Fruit fly (Drosophila melanogaster) whole organism, embryonic: ENCODE data around the gene CG10298.

ENCODE experiments used
- ATbp ChIP-seq: fragments of 200-800 bp; sonication (Bioruptor generic); optimal IDR thresholded peaks from 2 replicates; lab custom pipeline; 2017; ENCODE audit warnings: missing biosample characterization, mild to moderate bottlenecking, missing genetic modification characterization, missing genetic modification reagents
- B-H1 ChIP-seq: fragments of 200-800 bp; sonication (Bioruptor generic); IDR thresholded peaks from 3 replicates; pipeline ENCODE4 v1.3.6; 2022; ENCODE audit warnings: missing biosample characterization, missing genetic modification characterization
- CG10209 ChIP-seq: fragments of 200-800 bp; sonication (Bioruptor generic); optimal IDR thresholded peaks from 3 replicates; lab custom pipeline; 2017; ENCODE audit warnings: missing biosample characterization, mild to moderate bottlenecking, missing genetic modification characterization, missing genetic modification reagents
- CG10321 ChIP-seq: fragments of 200-800 bp; sonication (Bioruptor generic); IDR thresholded peaks from 2 replicates; pipeline ENCODE4 v1.3.6; 2022; ENCODE audit warnings: missing biosample characterization, missing genetic modification characterization
- CG12659 ChIP-seq: fragments of 200-800 bp; sonication (Bioruptor generic); optimal IDR thresholded peaks from 3 replicates; lab custom pipeline; 2017; ENCODE audit warnings: mild to moderate bottlenecking, missing biosample characterization, missing genetic modification reagents, missing genetic modification characterization
- CG14441 ChIP-seq: fragments of 200-800 bp; sonication (Bioruptor generic); IDR thresholded peaks from 2 replicates; pipeline ENCODE4 v1.3.6; 2022; ENCODE audit warnings: missing biosample characterization, missing genetic modification characterization
- CG14710 ChIP-seq: fragments of 200-800 bp; sonication (Bioruptor generic); optimal IDR thresholded peaks from 3 replicates; lab custom pipeline; 2019; ENCODE audit warnings: missing biosample characterization, mild to moderate bottlenecking, missing genetic modification characterization, moderate library complexity
- CG14860 ChIP-seq: fragments of 200-800 bp; sonication (Bioruptor generic); IDR thresholded peaks from 3 replicates; pipeline ENCODE4 v1.3.6; 2022; ENCODE audit warnings: missing biosample characterization, missing genetic modification characterization; ENCODE audit not compliant: partially characterized antibody
- CG15269 ChIP-seq: fragments of 200-800 bp; sonication (Bioruptor generic); optimal IDR thresholded peaks from 2 replicates; lab custom pipeline; 2018; ENCODE audit warnings: missing biosample characterization, mild to moderate bottlenecking, missing genetic modification characterization, moderate library complexity
- CG15479 ChIP-seq: fragments of 200-800 bp; sonication (Bioruptor generic); optimal IDR thresholded peaks from 3 replicates; lab custom pipeline; 2019; ENCODE audit warnings: missing biosample characterization, mild to moderate bottlenecking, missing genetic modification characterization, moderate library complexity
- CG1647 ChIP-seq: fragments of 200-800 bp; sonication (Bioruptor generic); optimal IDR thresholded peaks from 3 replicates; lab custom pipeline; 2016; ENCODE audit warnings: missing biosample characterization, missing genetic modification characterization
- CG17829 ChIP-seq: fragments of 200-800 bp; optimal IDR thresholded peaks from 2 replicates; lab custom pipeline; 2019; ENCODE audit warnings: missing biosample characterization, mild to moderate bottlenecking, missing genetic modification characterization, moderate library complexity
- CG2129 ChIP-seq: fragments of 200-800 bp; sonication (Bioruptor generic); IDR thresholded peaks from 2 replicates; pipeline ENCODE4 v1.3.6; 2022; ENCODE audit warnings: missing biosample characterization, missing genetic modification characterization; ENCODE audit not compliant: partially characterized antibody
- CG2678 ChIP-seq: fragments of 200-800 bp; sonication (Bioruptor generic); optimal IDR thresholded peaks from 3 replicates; lab custom pipeline; 2019; ENCODE audit warnings: missing biosample characterization, mild to moderate bottlenecking, missing genetic modification characterization, moderate library complexity
- CG3726 ChIP-seq: fragments of 200-800 bp; sonication (Bioruptor generic); IDR thresholded peaks from 3 replicates; pipeline ENCODE4, ENCODE4 v1.3.6; 2022; ENCODE audit warnings: missing biosample characterization, missing genetic modification characterization
- CG4854 ChIP-seq: fragments of 200-800 bp; sonication (Bioruptor generic); optimal IDR thresholded peaks from 2 replicates; lab custom pipeline; 2016; ENCODE audit warnings: missing biosample characterization, missing genetic modification characterization, inconsistent platforms
- CG7786 ChIP-seq: fragments of 200-800 bp; sonication (Bioruptor generic); optimal IDR thresholded peaks from 2 replicates; lab custom pipeline; 2016; ENCODE audit warnings: missing biosample characterization, missing genetic modification characterization
- CG8388 ChIP-seq: fragments of 200-800 bp; sonication (Bioruptor generic); optimal IDR thresholded peaks from 2 replicates; lab custom pipeline; 2019; ENCODE audit warnings: missing biosample characterization, mild to moderate bottlenecking, missing genetic modification characterization, moderate library complexity
- CG9797 ChIP-seq: fragments of 200-800 bp; sonication (Bioruptor generic); optimal IDR thresholded peaks from 3 replicates; lab custom pipeline; 2018; ENCODE audit warnings: missing biosample characterization, mild to moderate bottlenecking, missing genetic modification characterization
- CTCF ChIP-seq: fragments of 200-800 bp; sonication (Bioruptor generic); optimal IDR thresholded peaks from 2 replicates; lab custom pipeline; 2017; ENCODE audit warnings: missing biosample characterization, mild to moderate bottlenecking, missing genetic modification characterization, moderate library complexity
- Dad ChIP-seq: fragments of 200-800 bp; sonication (Bioruptor generic); optimal IDR thresholded peaks from 3 replicates; lab custom pipeline; 2016; ENCODE audit warnings: missing biosample characterization, missing genetic modification characterization
- Fer2 ChIP-seq: fragments of 200-800 bp; sonication (Bioruptor generic); optimal IDR thresholded peaks from 2 replicates; lab custom pipeline; 2018; ENCODE audit warnings: missing biosample characterization, mild to moderate bottlenecking, missing genetic modification characterization, moderate library complexity
- Gsc ChIP-seq: fragments of 200-800 bp; sonication (Bioruptor generic); IDR thresholded peaks from 2 replicates; pipeline ENCODE4 v1.3.6; 2022; ENCODE audit warnings: missing biosample characterization, missing genetic modification characterization
- HLHmδ ChIP-seq: fragments of 200-800 bp; sonication (Bioruptor generic); optimal IDR thresholded peaks from 2 replicates; lab custom pipeline; 2018; ENCODE audit warnings: missing biosample characterization, mild to moderate bottlenecking, missing genetic modification characterization, moderate library complexity
- Hr3 ChIP-seq: fragments of 200-800 bp; sonication (Bioruptor generic); optimal IDR thresholded peaks from 3 replicates; lab custom pipeline; 2016; ENCODE audit warnings: missing biosample characterization, missing genetic modification characterization
- Hsf ChIP-seq: fragments of 200-800 bp; sonication (Bioruptor generic); optimal IDR thresholded peaks from 3 replicates; lab custom pipeline; 2016; ENCODE audit warnings: missing biosample characterization, missing genetic modification characterization
- Lpt ChIP-seq: fragments of >200 bp; optimal IDR thresholded peaks from 2 replicates; lab custom pipeline; 2018; ENCODE audit warnings: missing biosample characterization, missing genetic modification characterization
- Myb ChIP-seq: fragments of 200-800 bp; sonication (Bioruptor generic); optimal IDR thresholded peaks from 2 replicates; lab custom pipeline; 2016; ENCODE audit warnings: missing biosample characterization, missing genetic modification characterization
- Oaz ChIP-seq: fragments of 200-800 bp; sonication (Bioruptor generic); IDR thresholded peaks from 2 replicates; pipeline ENCODE4 v1.3.6; 2022; ENCODE audit warnings: missing biosample characterization, missing genetic modification characterization
- Side ChIP-seq: fragments of 200-800 bp; sonication (Bioruptor generic); optimal IDR thresholded peaks from 2 replicates; lab custom pipeline; 2016; ENCODE audit warnings: missing biosample characterization, missing genetic modification characterization
- Sin3A ChIP-seq: fragments of >200 bp; optimal IDR thresholded peaks from 2 replicates; lab custom pipeline; 2018
- ab ChIP-seq: fragments of 200-800 bp; sonication (Bioruptor generic); optimal IDR thresholded peaks from 2 replicates; lab custom pipeline; 2016; ENCODE audit warnings: missing biosample characterization, missing genetic modification characterization
- ara ChIP-seq: fragments of 200-800 bp; sonication (Bioruptor generic); IDR thresholded peaks from 2 replicates; pipeline ENCODE4 v1.3.6; 2022; ENCODE audit warnings: missing biosample characterization, missing genetic modification characterization
- az2 ChIP-seq: fragments of 200-800 bp; sonication (Bioruptor generic); optimal IDR thresholded peaks from 3 replicates; lab custom pipeline; 2016; ENCODE audit warnings: missing biosample characterization, missing genetic modification characterization
- br ChIP-seq: fragments of >200 bp; optimal IDR thresholded peaks from 2 replicates; lab custom pipeline; 2017
- cwo ChIP-seq: fragments of 200-800 bp; sonication (Bioruptor generic); optimal IDR thresholded peaks from 3 replicates; lab custom pipeline; 2017; ENCODE audit warnings: missing biosample characterization, missing genetic modification characterization, mild to moderate bottlenecking, moderate library complexity, missing genetic modification reagents
- disco-r ChIP-seq: fragments of 200-800 bp; sonication (Bioruptor generic); optimal IDR thresholded peaks from 2 replicates; lab custom pipeline; 2016; ENCODE audit warnings: missing biosample characterization, missing genetic modification characterization
- ftz-f1 ChIP-seq: fragments of 200-800 bp; sonication (Bioruptor generic); optimal IDR thresholded peaks from 2 replicates; lab custom pipeline; 2016; ENCODE audit warnings: missing biosample characterization, missing genetic modification characterization
- gem ChIP-seq: fragments of 200-800 bp; sonication (Bioruptor generic); optimal IDR thresholded peaks from 2 replicates; lab custom pipeline; 2019; ENCODE audit warnings: missing biosample characterization, mild to moderate bottlenecking, missing genetic modification characterization, moderate library complexity
- ham ChIP-seq: fragments of 200-800 bp; sonication (Bioruptor generic); IDR thresholded peaks from 2 replicates; pipeline ENCODE4 v1.3.6; 2022; ENCODE audit warnings: missing biosample characterization, missing genetic modification characterization
- mam ChIP-seq: fragments of 200-800 bp; sonication (Bioruptor generic); optimal IDR thresholded peaks from 3 replicates; lab custom pipeline; 2016; ENCODE audit warnings: missing biosample characterization, missing genetic modification characterization
- nerfin-2 ChIP-seq: fragments of 200-800 bp; sonication (Bioruptor generic); IDR thresholded peaks from 2 replicates; pipeline ENCODE4 v1.3.6; 2022; ENCODE audit warnings: missing biosample characterization, missing genetic modification characterization; ENCODE audit not compliant: partially characterized antibody
- otp ChIP-seq: fragments of 200-800 bp; sonication (Bioruptor generic); IDR thresholded peaks from 3 replicates; pipeline ENCODE4, ENCODE4 v1.3.6; 2022; ENCODE audit warnings: missing biosample characterization, missing genetic modification characterization
- pnt ChIP-seq: fragments of 200-800 bp; sonication (Bioruptor generic); optimal IDR thresholded peaks from 3 replicates; lab custom pipeline; 2016; ENCODE audit warnings: missing biosample characterization, missing genetic modification characterization
- prd ChIP-seq, 3 experiments: fragments of >200 bp in 2 of 3; fragments of 200-800 bp in 1 of 3; sonication (Bioruptor generic) in 1 of 3; optimal IDR thresholded peaks in 2 of 3; IDR thresholded peaks in 1 of 3; 2 replicates in 2 of 3; 3 replicates in 1 of 3; pipeline versions ENCODE4 v1.3.6 to Lab custom; 2017 to 2022; ENCODE audit warnings: missing biosample characterization in 1 of 3, missing genetic modification characterization in 1 of 3
- tio ChIP-seq: fragments of 200-800 bp; sonication (Bioruptor generic); optimal IDR thresholded peaks from 2 replicates; lab custom pipeline; 2017; ENCODE audit warnings: missing biosample characterization, missing genetic modification characterization, inconsistent platforms
- trem ChIP-seq: fragments of 200-800 bp; optimal IDR thresholded peaks from 3 replicates; lab custom pipeline; 2019; ENCODE audit warnings: missing biosample characterization, mild to moderate bottlenecking, missing genetic modification characterization, moderate library complexity
- tup ChIP-seq: fragments of 200-800 bp; sonication (Bioruptor generic); optimal IDR thresholded peaks from 2 replicates; lab custom pipeline; 2016; ENCODE audit warnings: missing biosample characterization, mild to moderate bottlenecking, missing genetic modification characterization, moderate library complexity
- wdn ChIP-seq: fragments of 200-800 bp; sonication (Bioruptor generic); IDR thresholded peaks from 2 replicates; pipeline ENCODE4 v1.3.6; 2022; ENCODE audit warnings: missing biosample characterization, missing genetic modification characterization
- wek ChIP-seq: fragments of 200-800 bp; sonication (Bioruptor generic); optimal IDR thresholded peaks from 3 replicates; lab custom pipeline; 2018; ENCODE audit warnings: missing biosample characterization, mild to moderate bottlenecking, missing genetic modification characterization, moderate library complexity

Gene CG10298

DNA sequence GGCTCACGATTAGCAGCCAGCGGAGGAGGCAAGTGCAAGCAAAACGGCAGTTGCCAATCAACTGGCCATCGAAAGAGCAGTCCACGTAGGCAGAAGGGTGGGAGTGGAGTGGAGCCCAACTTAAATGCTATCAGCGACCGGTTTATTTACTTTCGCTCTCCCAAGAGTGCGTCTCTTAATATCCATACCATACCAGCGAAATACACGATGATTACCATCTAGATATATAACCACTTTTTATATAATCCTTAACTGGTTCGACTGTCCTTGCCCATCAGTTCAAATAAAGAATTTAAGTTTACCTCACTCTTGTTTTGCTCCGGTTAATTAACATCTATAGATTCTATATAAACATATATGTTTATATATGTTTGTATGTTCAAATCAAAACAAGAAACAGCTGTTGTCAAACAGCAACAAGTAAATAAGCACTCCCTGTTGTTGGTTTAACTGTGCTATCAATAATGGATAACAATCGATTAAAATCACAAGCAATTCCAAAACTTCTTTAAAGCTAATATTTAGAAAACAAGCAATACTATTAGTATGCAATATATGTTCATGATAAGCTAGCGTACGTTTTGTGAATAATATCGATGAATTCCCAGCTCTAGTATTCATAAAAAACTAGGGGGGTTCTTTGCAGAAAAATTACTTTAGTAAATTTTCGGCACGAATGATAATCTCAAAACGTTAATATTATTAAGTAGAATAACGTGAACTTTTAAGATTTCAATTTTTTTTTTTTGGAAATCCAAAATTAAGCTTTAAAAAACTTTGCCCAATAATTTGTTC lies 30.9 kb downstream of the CG10298 start (continued):
- TF ChIP-seq Hsf = peak; percentile 35
- peak; percentile 42 for TF ChIP-seq CG17829
- no peak for TF ChIP-seq HLHmδ (GFP tag; lab: Kevin White, UChicago)
- no peak for TF ChIP-seq CG14860 (GFP tag; lab: Robert Waterston, UW)
- peak; percentile 12 for TF ChIP-seq tup
- peak; percentile 49 for TF ChIP-seq CG14710 (tag; lab: Kevin White, UChicago)
- TF ChIP-seq prd (optimal IDR thresholded peaks at IDR 0.05; lab: Kevin White, UChicago) = no peak
- TF ChIP-seq prd (GFP tag; IDR thresholded peaks at IDR 0.05; lab: Robert Waterston, UW) = peak; percentile 24; the same call in 1 of the 3 replicates
- no peak for TF ChIP-seq CG3726
- peak; percentile 78 for TF ChIP-seq CG10209 (GFP tag; lab: Kevin White, UChicago)
- no peak for TF ChIP-seq Lpt (GFP tag; lab: Kevin White, UChicago)
- no peak for TF ChIP-seq CTCF
- TF ChIP-seq Gsc (GFP tag; lab: Robert Waterston, UW) = no peak
- TF ChIP-seq CG1647 (GFP tag; lab: Kevin White, UChicago) = peak; percentile 50
- no peak for TF ChIP-seq disco-r
- TF ChIP-seq tio (GFP tag; lab: Kevin White, UChicago) = no peak
- peak; percentile 25 for TF ChIP-seq cwo (GFP tag; lab: Kevin White, UChicago)
- TF ChIP-seq wdn = peak; percentile 45; the same call in 1 of the 2 replicates
- no peak; the same call in 2 of the 3 replicates for TF ChIP-seq B-H1
- TF ChIP-seq gem (tag; lab: Kevin White, UChicago) = peak; percentile 68
- peak; percentile 71 for TF ChIP-seq CG12659 (GFP tag; lab: Kevin White, UChicago)
- TF ChIP-seq ATbp (GFP tag; lab: Kevin White, UChicago) = peak; percentile 10
- no peak for TF ChIP-seq CG9797 (GFP tag; lab: Kevin White, UChicago)
- no peak for TF ChIP-seq br (lab: Kevin White, UChicago)
- 0 out of 2 replicates have a peak, but pooled peaks have one; percentile 26 for TF ChIP-seq ara (GFP tag; lab: Robert Waterston, UW)
- TF ChIP-seq ftz-f1 (GFP tag; lab: Kevin White, UChicago) = no peak
- TF ChIP-seq ab (GFP tag; lab: Kevin White, UChicago) = no peak
- peak; percentile 74 for TF ChIP-seq CG4854 (GFP tag; lab: Kevin White, UChicago)
- peak; percentile 3 for TF ChIP-seq Fer2 (tag; lab: Kevin White, UChicago)
- no peak for TF ChIP-seq pnt
- no peak for TF ChIP-seq CG2129 (GFP tag; lab: Robert Waterston, UW)
- peak; percentile 41 for TF ChIP-seq mam (GFP tag; lab: Kevin White, UChicago)
- no peak for TF ChIP-seq az2 (GFP tag; lab: Kevin White, UChicago)
- TF ChIP-seq Sin3A (lab: Kevin White, UChicago) = no peak
- TF ChIP-seq Side = no peak
- no peak for TF ChIP-seq ham (GFP tag; lab: Robert Waterston, UW)
- peak; percentile 66 for TF ChIP-seq CG15269 (tag; lab: Kevin White, UChicago)
- no peak for TF ChIP-seq Dad (GFP tag; lab: Kevin White, UChicago)
- TF ChIP-seq otp (GFP tag; lab: Robert Waterston, UW) = no peak; the same call in 2 of the 3 replicates
- peak; percentile 75 for TF ChIP-seq CG2678 (tag; lab: Kevin White, UChicago)
- no peak for TF ChIP-seq CG15479 (GFP tag; lab: Kevin White, UChicago)
- TF ChIP-seq CG10321 = no peak; the same call in 1 of the 2 replicates
- TF ChIP-seq CG8388 (GFP tag; lab: Kevin White, UChicago) = peak; percentile 3
- no peak for TF ChIP-seq CG7786
- TF ChIP-seq Oaz (GFP tag; lab: Robert Waterston, UW) = no peak
- no peak for TF ChIP-seq CG14441 (GFP tag; lab: Robert Waterston, UW)
- TF ChIP-seq wek = peak; percentile 79
- peak; percentile 33 for TF ChIP-seq trem (tag; lab: Kevin White, UChicago)
- peak; percentile 24; the same call in 1 of the 2 replicates for TF ChIP-seq nerfin-2 (GFP tag; lab: Robert Waterston, UW)
- peak; percentile 10 for TF ChIP-seq Myb
- peak; percentile 2 for TF ChIP-seq Hr3
